Fruit fly (Drosophila melanogaster): Measurements from ENCODE around the gene CG15247.

DNA sequence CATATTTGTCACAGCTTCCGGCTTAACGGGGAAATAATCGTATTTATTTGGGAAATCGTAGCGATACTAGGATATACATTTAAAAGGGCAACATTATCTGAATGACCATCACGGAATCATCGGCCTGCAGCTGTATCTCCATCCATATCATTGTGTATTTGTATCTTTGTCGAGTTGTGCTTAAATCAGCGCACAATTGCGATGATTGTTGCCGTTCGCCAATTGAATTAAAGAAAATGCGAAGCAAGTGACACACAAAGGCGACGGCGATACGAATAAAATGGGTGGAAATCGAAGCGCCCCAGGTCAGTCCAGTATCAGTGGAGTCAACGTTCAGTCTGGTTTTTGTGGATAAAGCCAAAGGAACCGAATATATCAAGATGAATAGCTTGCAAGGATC lies 3.1 kb upstream of the CG15247 start, which contains the start of gene CG9686:
- TF ChIP-seq kay (GFP tag; ENCODE audit: borderline replicate concordance) (no peak), Mnt (GFP tag; optimal IDR thresholded peaks at IDR 0.05) (no peak), Hr96 (GFP tag; optimal IDR thresholded peaks at IDR 0.05) (no peak), pad (GFP tag; optimal IDR thresholded peaks at IDR 0.05) (no peak), CG14711 (tag; optimal IDR thresholded peaks at IDR 0.05) (no peak), CG12768 (GFP tag; optimal IDR thresholded peaks at IDR 0.05) (no peak), CG1620 (GFP tag; optimal IDR thresholded peaks at IDR 0.05) (no peak), CG11617 (GFP tag; optimal IDR thresholded peaks at IDR 0.05) (no peak)
